Worm (Caenorhabditis elegans) whole organism, L3 larva: ENCODE measurements around the gene fbxb-91.

Experiments used
- ZK546.5 ChIP-seq: sonication (generic microtip); optimal IDR thresholded peaks from 2 replicates; lab custom pipeline; 2017; ENCODE audit warnings: missing biosample characterization, missing genetic modification characterization
- aly-2 ChIP-seq: fragments of 150-350 bp; optimal IDR thresholded peaks from 2 replicates; lab custom pipeline; 2014; ENCODE audit warnings: missing biosample characterization, missing genetic modification characterization
- ceh-28 ChIP-seq: fragments of 150-350 bp; optimal IDR thresholded peaks from 2 replicates; lab custom pipeline; 2014; ENCODE audit warnings: missing biosample characterization, missing genetic modification reagents, missing genetic modification characterization
- ceh-82 ChIP-seq: fragments of 150-350 bp; optimal IDR thresholded peaks from 2 replicates; lab custom pipeline; 2014; ENCODE audit warnings: missing biosample characterization, missing genetic modification characterization
- ceh-9 ChIP-seq: sonication (generic microtip); optimal IDR thresholded peaks from 2 replicates; lab custom pipeline; 2018; ENCODE audit warnings: missing biosample characterization, missing genetic modification characterization
- daf-12 ChIP-seq: fragments of 150-350 bp; optimal IDR thresholded peaks from 2 replicates; lab custom pipeline; 2014; ENCODE audit warnings: missing biosample characterization, missing genetic modification reagents, missing genetic modification characterization
- egl-27 ChIP-seq: sonication (generic microtip); optimal IDR thresholded peaks from 4 replicates; lab custom pipeline; 2017; ENCODE audit warnings: missing biosample characterization, missing genetic modification reagents, missing genetic modification characterization
- elt-1 ChIP-seq: fragments of 150-350 bp; optimal IDR thresholded peaks from 2 replicates; lab custom pipeline; 2014; ENCODE audit warnings: missing biosample characterization, missing genetic modification characterization
- elt-2 ChIP-seq: sonication (generic microtip); optimal IDR thresholded peaks from 2 replicates; lab custom pipeline; 2016; ENCODE audit warnings: missing genetic modification reagents, mild to moderate bottlenecking, missing genetic modification characterization, missing compliant biosample characterization
- elt-3 ChIP-seq, 3 experiments: fragments of 150-350 bp in 1 of 3; sonication (generic microtip) in 2 of 3; optimal IDR thresholded peaks; 2 replicates in 2 of 3; 4 replicates in 1 of 3; lab custom pipeline; 2014 to 2017; ENCODE audit warnings: missing biosample characterization in 3 of 3, missing genetic modification characterization in 3 of 3
- fkh-10 ChIP-seq: sonication (generic microtip); optimal IDR thresholded peaks from 2 replicates; lab custom pipeline; 2017; ENCODE audit warnings: missing biosample characterization, missing genetic modification reagents, missing genetic modification characterization
- fos-1 ChIP-seq: fragments of 150-350 bp; optimal IDR thresholded peaks from 2 replicates; lab custom pipeline; 2014; ENCODE audit warnings: missing biosample characterization, missing genetic modification characterization
- hmg-11 ChIP-seq: sonication (generic microtip); optimal IDR thresholded peaks from 2 replicates; lab custom pipeline; 2016; ENCODE audit warnings: missing genetic modification characterization, missing compliant biosample characterization
- jun-1 ChIP-seq: fragments of 150-350 bp; optimal IDR thresholded peaks from 2 replicates; lab custom pipeline; 2014; ENCODE audit warnings: missing biosample characterization, missing genetic modification reagents, missing genetic modification characterization
- lin-15B ChIP-seq: fragments of 150-350 bp; optimal IDR thresholded peaks from 2 replicates; lab custom pipeline; 2014; ENCODE audit warnings: missing biosample characterization, missing genetic modification characterization
- lin-39 ChIP-seq: fragments of 150-350 bp; optimal IDR thresholded peaks from 2 replicates; lab custom pipeline; 2018; ENCODE audit warnings: missing biosample characterization, missing genetic modification reagents, missing genetic modification characterization
- lsy-12 ChIP-seq: sonication (generic microtip); optimal IDR thresholded peaks from 2 replicates; lab custom pipeline; 2016; ENCODE audit warnings: mild to moderate bottlenecking, missing genetic modification characterization, missing compliant biosample characterization
- mdl-1 ChIP-seq: fragments of 150-350 bp; optimal IDR thresholded peaks from 2 replicates; lab custom pipeline; 2014; ENCODE audit warnings: missing biosample characterization, missing genetic modification characterization
- nfya-1 ChIP-seq: sonication (generic microtip); optimal IDR thresholded peaks from 2 replicates; lab custom pipeline; 2017; ENCODE audit warnings: missing genetic modification characterization, mild to moderate bottlenecking, missing compliant biosample characterization, antibody characterized with exemption, moderate library complexity; ENCODE audit not compliant: insufficient read depth
- nhr-11 ChIP-seq: fragments of 150-350 bp; optimal IDR thresholded peaks from 2 replicates; lab custom pipeline; 2014; ENCODE audit warnings: missing biosample characterization, missing genetic modification characterization
- nhr-23 ChIP-seq: fragments of 150-350 bp; optimal IDR thresholded peaks from 2 replicates; lab custom pipeline; 2014; ENCODE audit warnings: missing biosample characterization, missing genetic modification reagents, missing genetic modification characterization
- nhr-237 ChIP-seq: fragments of 150-350 bp; optimal IDR thresholded peaks from 2 replicates; lab custom pipeline; 2014; ENCODE audit warnings: missing biosample characterization, missing genetic modification characterization
- nhr-25 ChIP-seq: sonication (generic microtip); optimal IDR thresholded peaks from 2 replicates; lab custom pipeline; 2017; ENCODE audit warnings: missing biosample characterization, missing genetic modification characterization
- nhr-43 ChIP-seq: sonication (generic microtip); optimal IDR thresholded peaks from 2 replicates; lab custom pipeline; 2016; ENCODE audit warnings: mild to moderate bottlenecking, missing genetic modification characterization, missing compliant biosample characterization; ENCODE audit not compliant: poor library complexity, severe bottlenecking
- nhr-67 ChIP-seq: fragments of 150-350 bp; optimal IDR thresholded peaks from 2 replicates; lab custom pipeline; 2014; ENCODE audit warnings: missing biosample characterization, missing genetic modification characterization
- nhr-76 ChIP-seq: fragments of 150-350 bp; sonication (generic microtip); optimal IDR thresholded peaks from 5 replicates; lab custom pipeline; 2014; ENCODE audit warnings: missing biosample characterization, missing genetic modification characterization
- nhr-77 ChIP-seq: fragments of 150-350 bp; optimal IDR thresholded peaks from 2 replicates; lab custom pipeline; 2014; ENCODE audit warnings: missing biosample characterization, missing genetic modification characterization
- pha-4 ChIP-seq: fragments of 150-350 bp; optimal IDR thresholded peaks from 2 replicates; lab custom pipeline; 2014; ENCODE audit warnings: missing biosample characterization, missing genetic modification reagents, missing genetic modification characterization
- pqm-1 ChIP-seq: fragments of 150-350 bp; optimal IDR thresholded peaks from 2 replicates; lab custom pipeline; 2017; ENCODE audit warnings: missing biosample characterization, missing genetic modification characterization, inconsistent platforms
- sea-2 ChIP-seq: fragments of 150-350 bp; sonication (generic microtip); optimal IDR thresholded peaks from 4 replicates; lab custom pipeline; 2014; ENCODE audit warnings: missing biosample characterization, missing genetic modification reagents, missing genetic modification characterization
- skn-1 ChIP-seq: fragments of 150-350 bp; optimal IDR thresholded peaks from 2 replicates; lab custom pipeline; 2014; ENCODE audit warnings: missing biosample characterization, missing genetic modification characterization
- tbx-2 ChIP-seq: sonication (generic microtip); optimal IDR thresholded peaks from 2 replicates; lab custom pipeline; 2016; ENCODE audit warnings: mild to moderate bottlenecking, missing genetic modification characterization, missing compliant biosample characterization
- unc-62 ChIP-seq: fragments of 150-350 bp; sonication (generic microtip); optimal IDR thresholded peaks from 4 replicates; lab custom pipeline; 2014; ENCODE audit warnings: missing biosample characterization, missing genetic modification reagents, missing genetic modification characterization
- ztf-11 ChIP-seq: fragments of 150-350 bp; optimal IDR thresholded peaks from 2 replicates; lab custom pipeline; 2014; ENCODE audit warnings: missing biosample characterization, missing genetic modification characterization
- ztf-4 ChIP-seq: fragments of 150-350 bp; optimal IDR thresholded peaks from 2 replicates; lab custom pipeline; 2014; ENCODE audit warnings: missing biosample characterization, missing genetic modification characterization

The fbxb-91 gene

ce11 chrII:3777802-3778201, 27.2 kb upstream of the fbxb-91 start:
- TF ChIP-seq nhr-237 (tag; lab: Kevin White, UChicago) (no peak), jun-1 (tag; lab: Kevin White, UChicago) (no peak), nhr-23 (no peak), unc-62 (GFP tag; lab: Kevin White, UChicago) (no peak), hmg-11 (tag; lab: Kevin White, UChicago) (no peak), ceh-82 (tag; lab: Kevin White, UChicago) (no peak), sea-2 (no peak), pha-4 (tag; lab: Kevin White, UChicago) (no peak), lsy-12 (tag; lab: Kevin White, UChicago) (no peak), tbx-2 (tag; lab: Kevin White, UChicago) (no peak), ZK546.5 (tag; lab: Kevin White, UChicago) (no peak), fkh-10 (GFP tag; lab: Kevin White, UChicago) (no peak), nhr-67 (tag; lab: Kevin White, UChicago) (no peak), ceh-9 (tag; lab: Kevin White, UChicago) (no peak)

ce11 chrII:3775719-3776118, 25.1 kb upstream of the fbxb-91 start, which contains the start of gene T24E12.3:
TSS of gene T24E12.3 (plus strand) at chrII:3776019.
- TF ChIP-seq ceh-9 (tag; lab: Kevin White, UChicago) = no peak
- TF ChIP-seq ztf-4 (tag; lab: Kevin White, UChicago) = no peak
- TF ChIP-seq egl-27 (tag; lab: Kevin White, UChicago) = no peak
- TF ChIP-seq nhr-11 (tag; lab: Kevin White, UChicago) = no peak
- no peak for TF ChIP-seq nhr-237 (tag; lab: Kevin White, UChicago)
- no peak for TF ChIP-seq nhr-23
- no peak for TF ChIP-seq nfya-1 (tag; lab: Kevin White, UChicago)
- TF ChIP-seq lin-39 = no peak
- no peak for TF ChIP-seq elt-2 (tag; lab: Kevin White, UChicago)
- no peak for TF ChIP-seq pqm-1
- TF ChIP-seq fos-1 (tag; lab: Kevin White, UChicago) = no peak
- no peak for TF ChIP-seq skn-1 (tag; lab: Kevin White, UChicago)
- no peak for TF ChIP-seq elt-1
- TF ChIP-seq nhr-25 (tag; lab: Kevin White, UChicago) = no peak
- no peak for TF ChIP-seq nhr-67 (tag; lab: Kevin White, UChicago)
- TF ChIP-seq nhr-77 (tag; lab: Kevin White, UChicago) = no peak
- no peak for TF ChIP-seq unc-62 (GFP tag; lab: Kevin White, UChicago)
- TF ChIP-seq ceh-28 = no peak
- TF ChIP-seq nhr-43 (tag; lab: Kevin White, UChicago) = no peak
- no peak for TF ChIP-seq mdl-1 (tag; lab: Kevin White, UChicago)

ce11 chrII:3773130-3773529, 22.5 kb upstream of the fbxb-91 start, which contains the start of gene T24E12.10:
TSS of gene T24E12.10 (minus strand) at chrII:3773230.
- TF ChIP-seq nhr-77 (tag; lab: Kevin White, UChicago) (no peak), lsy-12 (tag; lab: Kevin White, UChicago) (no peak), nhr-43 (tag; lab: Kevin White, UChicago) (no peak), aly-2 (tag; lab: Kevin White, UChicago) (no peak), elt-3 (tag; optimal IDR thresholded peaks at IDR 0.05; lab: Kevin White, UChicago) (no peak), skn-1 (tag; lab: Kevin White, UChicago) (no peak), unc-62 (GFP tag; lab: Kevin White, UChicago) (no peak), nhr-67 (tag; lab: Kevin White, UChicago) (no peak), nhr-76 (no peak), ceh-82 (tag; lab: Kevin White, UChicago) (no peak), pqm-1 (no peak), elt-2 (tag; lab: Kevin White, UChicago) (no peak)

ce11 chrII:3771640-3772039, 21.1 kb upstream of the fbxb-91 start:
- TF ChIP-seq ztf-11 (tag; lab: Kevin White, UChicago) = no peak
- TF ChIP-seq nhr-67 (tag; lab: Kevin White, UChicago) = no peak
- no peak for TF ChIP-seq ZK546.5 (tag; lab: Kevin White, UChicago)
- TF ChIP-seq daf-12 (tag; lab: Kevin White, UChicago) = no peak
- TF ChIP-seq nhr-77 (tag; lab: Kevin White, UChicago) = no peak
- no peak for TF ChIP-seq lin-15B (tag; lab: Kevin White, UChicago)
- TF ChIP-seq elt-2 (tag; lab: Kevin White, UChicago) = no peak
- no peak for TF ChIP-seq skn-1 (tag; lab: Kevin White, UChicago)
- no peak for TF ChIP-seq tbx-2 (tag; lab: Kevin White, UChicago)
- TF ChIP-seq nhr-43 (tag; lab: Kevin White, UChicago) = no peak
- no peak for TF ChIP-seq nhr-76
- no peak for TF ChIP-seq fos-1 (tag; lab: Kevin White, UChicago)
- TF ChIP-seq elt-3 (tag; optimal IDR thresholded peaks at IDR 0.05; lab: Kevin White, UChicago) = no peak
